Fruit fly (Drosophila melanogaster) whole organism, pupa: ENCODE measurements around the gene Irk1.

Source experiments
- CG10348 ChIP-seq: fragments of 200-800 bp; sonication (Bioruptor generic); IDR thresholded peaks from 2 replicates; pipeline ENCODE4 v1.3.6; 2022; ENCODE audit warnings: missing biosample characterization, missing genetic modification characterization
- CG12605 ChIP-seq: fragments of 200-800 bp; sonication (Bioruptor generic); IDR thresholded peaks from 2 replicates; pipeline ENCODE4 v1.3.6; 2022; ENCODE audit warnings: missing biosample characterization, missing genetic modification characterization
- CG13204 ChIP-seq: fragments of 200-800 bp; sonication (Bioruptor generic); optimal IDR thresholded peaks from 2 replicates; lab custom pipeline; 2018; ENCODE audit warnings: missing biosample characterization, mild to moderate bottlenecking, missing genetic modification characterization, moderate library complexity
- CG14655 ChIP-seq: fragments of 200-800 bp; sonication (Bioruptor generic); optimal IDR thresholded peaks from 3 replicates; lab custom pipeline; 2017; ENCODE audit warnings: mild to moderate bottlenecking, missing biosample characterization, missing genetic modification reagents, missing genetic modification characterization
- CG15710 ChIP-seq: fragments of 200-800 bp; sonication (Bioruptor generic); optimal IDR thresholded peaks from 2 replicates; lab custom pipeline; 2018; ENCODE audit warnings: missing biosample characterization, mild to moderate bottlenecking, missing genetic modification characterization, moderate library complexity
- CG17806 ChIP-seq: fragments of 200-800 bp; sonication (Bioruptor generic); optimal IDR thresholded peaks from 2 replicates; lab custom pipeline; 2018; ENCODE audit warnings: missing biosample characterization, mild to moderate bottlenecking, missing genetic modification characterization, moderate library complexity
- CG32121 ChIP-seq: fragments of 200-800 bp; sonication (Bioruptor generic); IDR thresholded peaks from 2 replicates; pipeline ENCODE4 v1.3.6; 2022; ENCODE audit warnings: missing biosample characterization, missing genetic modification characterization
- CG34367 ChIP-seq: fragments of 200-800 bp; sonication (Bioruptor generic); optimal IDR thresholded peaks from 2 replicates; lab custom pipeline; 2018; ENCODE audit warnings: missing biosample characterization, mild to moderate bottlenecking, missing genetic modification characterization
- CG4496 ChIP-seq: fragments of 200-800 bp; sonication (Bioruptor generic); IDR thresholded peaks from 3 replicates; pipeline ENCODE4 v1.3.6; 2022; ENCODE audit warnings: missing biosample characterization, missing genetic modification characterization
- CG8159 ChIP-seq: fragments of 200-800 bp; sonication (Bioruptor generic); optimal IDR thresholded peaks from 3 replicates; lab custom pipeline; 2018; ENCODE audit warnings: missing biosample characterization, mild to moderate bottlenecking, missing genetic modification characterization, moderate library complexity
- CG8301 ChIP-seq: fragments of 200-800 bp; sonication (Bioruptor generic); optimal IDR thresholded peaks from 2 replicates; lab custom pipeline; 2018; ENCODE audit warnings: missing biosample characterization, mild to moderate bottlenecking, missing genetic modification characterization
- CG9948 ChIP-seq: fragments of 200-800 bp; sonication (Bioruptor generic); optimal IDR thresholded peaks from 2 replicates; lab custom pipeline; 2018; ENCODE audit warnings: missing biosample characterization, mild to moderate bottlenecking, missing genetic modification characterization, moderate library complexity
- D1 ChIP-seq: fragments of 200-800 bp; sonication (Bioruptor generic); optimal IDR thresholded peaks from 2 replicates; lab custom pipeline; 2018; ENCODE audit warnings: missing biosample characterization, mild to moderate bottlenecking, missing genetic modification characterization, moderate library complexity
- EcR ChIP-seq: fragments of 200-800 bp; sonication (Bioruptor generic); optimal IDR thresholded peaks from 3 replicates; lab custom pipeline; 2019; ENCODE audit warnings: missing biosample characterization, missing genetic modification characterization, mild to moderate bottlenecking, moderate library complexity, missing genetic modification reagents
- Ets98B ChIP-seq: fragments of 200-800 bp; sonication (Bioruptor generic); IDR thresholded peaks from 2 replicates; pipeline ENCODE4 v1.3.6; 2022; ENCODE audit warnings: missing biosample characterization, missing genetic modification characterization
- Pif1A ChIP-seq: fragments of 200-800 bp; sonication (Bioruptor generic); optimal IDR thresholded peaks from 3 replicates; lab custom pipeline; 2016; ENCODE audit warnings: missing biosample characterization, missing genetic modification characterization
- Pif1B ChIP-seq: fragments of 200-800 bp; sonication (Bioruptor generic); optimal IDR thresholded peaks from 3 replicates; lab custom pipeline; 2016; ENCODE audit warnings: missing biosample characterization, missing genetic modification characterization
- Snoo ChIP-seq: fragments of 200-800 bp; sonication (Bioruptor generic); optimal IDR thresholded peaks from 3 replicates; lab custom pipeline; 2017; ENCODE audit warnings: missing biosample characterization, mild to moderate bottlenecking, missing genetic modification characterization, inconsistent platforms
- fd96Ca ChIP-seq: fragments of 200-800 bp; sonication (Bioruptor generic); IDR thresholded peaks from 3 replicates; pipeline ENCODE4 v1.3.6; 2022; ENCODE audit warnings: missing biosample characterization, missing genetic modification characterization
- gl ChIP-seq: fragments of 200-800 bp; sonication (Bioruptor generic); optimal IDR thresholded peaks from 2 replicates; lab custom pipeline; 2018; ENCODE audit warnings: missing biosample characterization, mild to moderate bottlenecking, missing genetic modification characterization
- rn ChIP-seq: fragments of 200-800 bp; sonication (Bioruptor generic); IDR thresholded peaks from 2 replicates; pipeline ENCODE4 v1.3.6; 2022; ENCODE audit warnings: missing biosample characterization, missing genetic modification characterization

Irk1 gene

DNA sequence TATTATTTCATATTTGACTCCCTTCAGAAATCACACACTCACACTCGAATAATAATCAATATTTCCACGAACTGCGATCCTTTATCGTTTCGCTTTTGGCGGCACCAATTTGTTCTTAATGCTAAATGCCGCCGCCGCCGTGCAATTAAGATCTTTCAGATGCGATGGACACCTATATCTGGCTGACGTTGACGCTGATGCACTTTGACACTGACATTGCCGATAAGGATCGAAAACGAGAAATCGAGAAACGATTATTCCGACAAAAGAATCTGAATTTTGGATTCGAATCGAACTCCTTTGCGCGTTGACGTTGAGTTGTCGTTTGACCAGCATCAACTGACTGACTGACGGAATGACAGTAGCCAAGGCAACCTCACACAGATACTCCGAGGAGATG is 24.9 kb downstream of the Irk1 start:
- TF ChIP-seq CG10348 (GFP tag; lab: Robert Waterston, UW) (no peak), CG13204 (GFP tag; lab: Kevin White, UChicago) (no peak), CG14655 (no peak), CG32121 (GFP tag; lab: Robert Waterston, UW) (no peak), Ets98B (GFP tag; lab: Robert Waterston, UW) (no peak), CG17806 (tag; lab: Kevin White, UChicago) (no peak), gl (tag; lab: Kevin White, UChicago) (no peak), CG9948 (tag; lab: Kevin White, UChicago) (no peak), fd96Ca (GFP tag; lab: Robert Waterston, UW) (no peak), EcR (GFP tag; lab: Kevin White, UChicago) (no peak), Pif1A (GFP tag; lab: Kevin White, UChicago) (no peak), rn (no peak), Pif1B (GFP tag; lab: Kevin White, UChicago) (no peak), CG34367 (tag; lab: Kevin White, UChicago) (no peak), CG4496 (no peak), D1 (tag; lab: Kevin White, UChicago) (no peak), CG12605 (GFP tag; lab: Robert Waterston, UW) (no peak), Snoo (tag; lab: Kevin White, UChicago) (no peak), CG8301 (tag; lab: Kevin White, UChicago) (no peak), CG15710 (tag; lab: Kevin White, UChicago) (no peak)

- TF ChIP-seq Ets98B (GFP tag; lab: Robert Waterston, UW) (no peak), fd96Ca (GFP tag; lab: Robert Waterston, UW) (0 out of 3 replicates have a peak, but pooled peaks have one; percentile 29), CG8159 (tag; lab: Kevin White, UChicago) (no peak)
Measured at dm6 chr3R:23193400-23193799, 25.3 kb downstream of the Irk1 start.

DNA sequence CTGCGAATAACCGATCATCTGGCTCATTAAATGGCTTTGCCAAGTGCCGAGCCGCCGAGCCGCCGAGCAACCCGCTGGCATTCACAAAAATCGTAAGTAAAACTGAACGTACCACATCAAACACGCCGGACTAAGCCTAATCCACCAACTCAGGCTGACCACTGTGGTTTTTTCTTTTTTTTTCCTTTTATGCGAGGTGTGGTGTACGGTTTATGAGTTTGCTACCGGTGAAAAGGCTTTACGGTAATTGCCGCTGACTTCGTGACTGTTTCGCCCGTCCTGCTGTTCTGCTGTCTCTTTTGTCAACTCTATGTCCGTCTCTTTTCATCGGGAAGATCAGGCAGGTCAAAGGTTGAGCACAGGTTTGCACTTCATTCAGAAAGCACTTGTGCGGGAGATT is 27.6 kb downstream of the Irk1 start:
- TF ChIP-seq D1 (tag; lab: Kevin White, UChicago), result no peak
- TF ChIP-seq Snoo (tag; lab: Kevin White, UChicago), result no peak
- no peak for TF ChIP-seq CG12605 (GFP tag; lab: Robert Waterston, UW)
- no peak for TF ChIP-seq CG9948 (tag; lab: Kevin White, UChicago)

dm6 chr3R:23201122-23201521 is 33.0 kb downstream of the Irk1 start:
- TF ChIP-seq fd96Ca (GFP tag; lab: Robert Waterston, UW) (0 out of 3 replicates have a peak, but pooled peaks have one; percentile 48), Pif1A (GFP tag; lab: Kevin White, UChicago) (peak; percentile 38), Ets98B (GFP tag; lab: Robert Waterston, UW) (peak; percentile 27), gl (tag; lab: Kevin White, UChicago) (peak; percentile 34), CG32121 (GFP tag; lab: Robert Waterston, UW) (peak; percentile 45; the same call in 1 of the 2 replicates), rn (no peak), CG12605 (GFP tag; lab: Robert Waterston, UW) (no peak), Pif1B (GFP tag; lab: Kevin White, UChicago) (no peak), CG15710 (tag; lab: Kevin White, UChicago) (peak; percentile 27), CG34367 (tag; lab: Kevin White, UChicago) (peak; percentile 22), Snoo (tag; lab: Kevin White, UChicago) (peak; percentile 66)

- TF ChIP-seq fd96Ca (GFP tag; lab: Robert Waterston, UW), result no peak
- no peak for TF ChIP-seq CG32121 (GFP tag; lab: Robert Waterston, UW)
- TF ChIP-seq Pif1B (GFP tag; lab: Kevin White, UChicago), result no peak
- no peak for TF ChIP-seq CG8159 (tag; lab: Kevin White, UChicago)
- TF ChIP-seq CG4496, result no peak
- TF ChIP-seq CG34367 (tag; lab: Kevin White, UChicago), result no peak
- TF ChIP-seq EcR (GFP tag; lab: Kevin White, UChicago), result no peak
- TF ChIP-seq CG8301 (tag; lab: Kevin White, UChicago), result no peak
- TF ChIP-seq Snoo (tag; lab: Kevin White, UChicago), result no peak
- TF ChIP-seq gl (tag; lab: Kevin White, UChicago), result no peak
- TF ChIP-seq CG9948 (tag; lab: Kevin White, UChicago), result no peak
- no peak for TF ChIP-seq CG14655
- no peak for TF ChIP-seq rn
- no peak for TF ChIP-seq CG17806 (tag; lab: Kevin White, UChicago)
- TF ChIP-seq CG10348 (GFP tag; lab: Robert Waterston, UW), result no peak
- TF ChIP-seq CG12605 (GFP tag; lab: Robert Waterston, UW), result no peak
- no peak for TF ChIP-seq Pif1A (GFP tag; lab: Kevin White, UChicago)
- TF ChIP-seq CG15710 (tag; lab: Kevin White, UChicago), result no peak
Measured at dm6 chr3R:23203934-23204333, 35.8 kb downstream of the Irk1 start, which contains the start of gene fzo. fzo (minus strand) TSS chr3R:23204034.

dm6 chr3R:23207254-23207653 is 39.1 kb downstream of the Irk1 start:
- TF ChIP-seq Pif1B (GFP tag; lab: Kevin White, UChicago) (no peak), D1 (tag; lab: Kevin White, UChicago) (no peak), rn (no peak), CG8301 (tag; lab: Kevin White, UChicago) (no peak), CG34367 (tag; lab: Kevin White, UChicago) (no peak), Pif1A (GFP tag; lab: Kevin White, UChicago) (no peak), Ets98B (GFP tag; lab: Robert Waterston, UW) (no peak), CG32121 (GFP tag; lab: Robert Waterston, UW) (no peak), CG4496 (no peak), CG8159 (tag; lab: Kevin White, UChicago) (no peak), CG9948 (tag; lab: Kevin White, UChicago) (no peak), CG13204 (GFP tag; lab: Kevin White, UChicago) (no peak), EcR (GFP tag; lab: Kevin White, UChicago) (no peak)
- TF ChIP-seq, all 21 proteins: peak for 0
